Fruit fly (Drosophila melanogaster) whole organism, pupa: ENCODE measurements around the gene CG4793.
A peak's percentile ranks its signal among the peaks of the same experiment; 100 is the strongest.

ENCODE experiments used
- CG10348 ChIP-seq: fragments of 200-800 bp; sonication (Bioruptor generic); IDR thresholded peaks from 2 replicates; pipeline ENCODE4 v1.3.6; 2022; ENCODE audit warnings: missing biosample characterization, missing genetic modification characterization
- CG12605 ChIP-seq: fragments of 200-800 bp; sonication (Bioruptor generic); IDR thresholded peaks from 2 replicates; pipeline ENCODE4 v1.3.6; 2022; ENCODE audit warnings: missing biosample characterization, missing genetic modification characterization
- CG13204 ChIP-seq: fragments of 200-800 bp; sonication (Bioruptor generic); optimal IDR thresholded peaks from 2 replicates; lab custom pipeline; 2018; ENCODE audit warnings: missing biosample characterization, mild to moderate bottlenecking, missing genetic modification characterization, moderate library complexity
- CG14655 ChIP-seq: fragments of 200-800 bp; sonication (Bioruptor generic); optimal IDR thresholded peaks from 3 replicates; lab custom pipeline; 2017; ENCODE audit warnings: mild to moderate bottlenecking, missing biosample characterization, missing genetic modification reagents, missing genetic modification characterization
- CG15710 ChIP-seq: fragments of 200-800 bp; sonication (Bioruptor generic); optimal IDR thresholded peaks from 2 replicates; lab custom pipeline; 2018; ENCODE audit warnings: missing biosample characterization, mild to moderate bottlenecking, missing genetic modification characterization, moderate library complexity
- CG17806 ChIP-seq: fragments of 200-800 bp; sonication (Bioruptor generic); optimal IDR thresholded peaks from 2 replicates; lab custom pipeline; 2018; ENCODE audit warnings: missing biosample characterization, mild to moderate bottlenecking, missing genetic modification characterization, moderate library complexity
- CG32121 ChIP-seq: fragments of 200-800 bp; sonication (Bioruptor generic); IDR thresholded peaks from 2 replicates; pipeline ENCODE4 v1.3.6; 2022; ENCODE audit warnings: missing biosample characterization, missing genetic modification characterization
- CG34367 ChIP-seq: fragments of 200-800 bp; sonication (Bioruptor generic); optimal IDR thresholded peaks from 2 replicates; lab custom pipeline; 2018; ENCODE audit warnings: missing biosample characterization, mild to moderate bottlenecking, missing genetic modification characterization
- CG4496 ChIP-seq: fragments of 200-800 bp; sonication (Bioruptor generic); IDR thresholded peaks from 3 replicates; pipeline ENCODE4 v1.3.6; 2022; ENCODE audit warnings: missing biosample characterization, missing genetic modification characterization
- CG8159 ChIP-seq: fragments of 200-800 bp; sonication (Bioruptor generic); optimal IDR thresholded peaks from 3 replicates; lab custom pipeline; 2018; ENCODE audit warnings: missing biosample characterization, mild to moderate bottlenecking, missing genetic modification characterization, moderate library complexity
- CG8301 ChIP-seq: fragments of 200-800 bp; sonication (Bioruptor generic); optimal IDR thresholded peaks from 2 replicates; lab custom pipeline; 2018; ENCODE audit warnings: missing biosample characterization, mild to moderate bottlenecking, missing genetic modification characterization
- CG9948 ChIP-seq: fragments of 200-800 bp; sonication (Bioruptor generic); optimal IDR thresholded peaks from 2 replicates; lab custom pipeline; 2018; ENCODE audit warnings: missing biosample characterization, mild to moderate bottlenecking, missing genetic modification characterization, moderate library complexity
- D1 ChIP-seq: fragments of 200-800 bp; sonication (Bioruptor generic); optimal IDR thresholded peaks from 2 replicates; lab custom pipeline; 2018; ENCODE audit warnings: missing biosample characterization, mild to moderate bottlenecking, missing genetic modification characterization, moderate library complexity
- EcR ChIP-seq: fragments of 200-800 bp; sonication (Bioruptor generic); optimal IDR thresholded peaks from 3 replicates; lab custom pipeline; 2019; ENCODE audit warnings: missing biosample characterization, missing genetic modification characterization, mild to moderate bottlenecking, moderate library complexity, missing genetic modification reagents
- Ets98B ChIP-seq: fragments of 200-800 bp; sonication (Bioruptor generic); IDR thresholded peaks from 2 replicates; pipeline ENCODE4 v1.3.6; 2022; ENCODE audit warnings: missing biosample characterization, missing genetic modification characterization
- Pif1A ChIP-seq: fragments of 200-800 bp; sonication (Bioruptor generic); optimal IDR thresholded peaks from 3 replicates; lab custom pipeline; 2016; ENCODE audit warnings: missing biosample characterization, missing genetic modification characterization
- Pif1B ChIP-seq: fragments of 200-800 bp; sonication (Bioruptor generic); optimal IDR thresholded peaks from 3 replicates; lab custom pipeline; 2016; ENCODE audit warnings: missing biosample characterization, missing genetic modification characterization
- Snoo ChIP-seq: fragments of 200-800 bp; sonication (Bioruptor generic); optimal IDR thresholded peaks from 3 replicates; lab custom pipeline; 2017; ENCODE audit warnings: missing biosample characterization, mild to moderate bottlenecking, missing genetic modification characterization, inconsistent platforms
- fd96Ca ChIP-seq: fragments of 200-800 bp; sonication (Bioruptor generic); IDR thresholded peaks from 3 replicates; pipeline ENCODE4 v1.3.6; 2022; ENCODE audit warnings: missing biosample characterization, missing genetic modification characterization
- gl ChIP-seq: fragments of 200-800 bp; sonication (Bioruptor generic); optimal IDR thresholded peaks from 2 replicates; lab custom pipeline; 2018; ENCODE audit warnings: missing biosample characterization, mild to moderate bottlenecking, missing genetic modification characterization
- rn ChIP-seq: fragments of 200-800 bp; sonication (Bioruptor generic); IDR thresholded peaks from 2 replicates; pipeline ENCODE4 v1.3.6; 2022; ENCODE audit warnings: missing biosample characterization, missing genetic modification characterization

CG4793 gene

dm6 chr2L:15902310-15902709, 20.9 kb upstream of the CG4793 start, which contains the start of gene CG31821:
Gene CG31821 (minus strand): TSS chr2L:15902410.
- no peak for TF ChIP-seq D1
- no peak for TF ChIP-seq CG14655 (GFP tag; lab: Kevin White, UChicago)
- no peak for TF ChIP-seq fd96Ca (GFP tag; lab: Robert Waterston, UW)
- no peak for TF ChIP-seq CG17806
- TF ChIP-seq Snoo, result no peak
- TF ChIP-seq Pif1B (GFP tag; lab: Kevin White, UChicago), result no peak
- no peak for TF ChIP-seq CG9948 (tag; lab: Kevin White, UChicago)
- no peak for TF ChIP-seq CG13204 (GFP tag; lab: Kevin White, UChicago)
- no peak for TF ChIP-seq CG34367
- no peak for TF ChIP-seq Pif1A
- TF ChIP-seq rn (GFP tag; lab: Robert Waterston, UW), result no peak
- TF ChIP-seq gl (tag; lab: Kevin White, UChicago), result no peak
- no peak for TF ChIP-seq CG15710 (tag; lab: Kevin White, UChicago)
- no peak for TF ChIP-seq CG32121

- TF ChIP-seq CG14655 (GFP tag; lab: Kevin White, UChicago), result no peak
- no peak for TF ChIP-seq EcR
- no peak for TF ChIP-seq CG10348
- no peak for TF ChIP-seq CG34367
- TF ChIP-seq gl (tag; lab: Kevin White, UChicago), result no peak
- no peak for TF ChIP-seq Pif1A
- TF ChIP-seq CG32121, result no peak
- no peak for TF ChIP-seq CG8301 (tag; lab: Kevin White, UChicago)
- no peak for TF ChIP-seq Pif1B (GFP tag; lab: Kevin White, UChicago)
- no peak for TF ChIP-seq CG9948 (tag; lab: Kevin White, UChicago)
- TF ChIP-seq CG13204 (GFP tag; lab: Kevin White, UChicago), result no peak
These were observed 19.5 kb upstream of the CG4793 start for dm6 chr2L:15903725-15904124.

- TF ChIP-seq CG8301 (tag; lab: Kevin White, UChicago) (no peak), EcR (peak; percentile 17)
These were observed 15.8 kb upstream of the CG4793 start for dm6 chr2L:15907358-15907757.

- TF ChIP-seq rn (GFP tag; lab: Robert Waterston, UW), result no peak
- TF ChIP-seq EcR, result peak; percentile 65
- TF ChIP-seq CG13204 (GFP tag; lab: Kevin White, UChicago), result peak; percentile 63
- TF ChIP-seq, all 21 proteins: peak for 2
These were observed 15.1 kb upstream of the CG4793 start for dm6 chr2L:15908086-15908485.

- no peak for TF ChIP-seq CG17806
- peak; percentile 98 for TF ChIP-seq EcR
- no peak for TF ChIP-seq CG10348
- no peak for TF ChIP-seq CG12605 (GFP tag; lab: Robert Waterston, UW)
These were observed 14.5 kb upstream of the CG4793 start for dm6 chr2L:15908496-15909276.

- TF ChIP-seq CG4496 (GFP tag; lab: Robert Waterston, UW), result no peak
- peak; percentile 84 for TF ChIP-seq CG8159 (tag; lab: Kevin White, UChicago)
- peak; percentile 73 for TF ChIP-seq CG17806
- TF ChIP-seq CG34367, result peak; percentile 61
- TF ChIP-seq EcR, result no peak
- TF ChIP-seq CG14655 (GFP tag; lab: Kevin White, UChicago), result no peak
- TF ChIP-seq CG15710 (tag; lab: Kevin White, UChicago), result peak; percentile 83
- TF ChIP-seq CG9948 (tag; lab: Kevin White, UChicago), result peak; percentile 84
- no peak for TF ChIP-seq CG32121
- TF ChIP-seq rn (GFP tag; lab: Robert Waterston, UW), result no peak
- TF ChIP-seq Snoo, result no peak
- TF ChIP-seq D1, result peak; percentile 34
- TF ChIP-seq CG8301 (tag; lab: Kevin White, UChicago), result no peak
- TF ChIP-seq Pif1B (GFP tag; lab: Kevin White, UChicago), result no peak
- TF ChIP-seq Ets98B, result no peak
- no peak for TF ChIP-seq CG12605 (GFP tag; lab: Robert Waterston, UW)
- peak; percentile 60 for TF ChIP-seq Pif1A
These were observed 13.9 kb upstream of the CG4793 start for dm6 chr2L:15909277-15909674.

dm6 chr2L:15909826-15910225, 13.4 kb upstream of the CG4793 start:
- TF ChIP-seq CG34367 (no peak), EcR (peak; percentile 83), fd96Ca (GFP tag; lab: Robert Waterston, UW) (no peak), rn (GFP tag; lab: Robert Waterston, UW) (no peak)
